Fruit fly (Drosophila melanogaster) whole organism, wandering third instar larva: ENCODE data around the gene klu.
A peak's percentile ranks its signal among the peaks of the same experiment; 100 is the strongest.

Experiments
- Abd-B ChIP-seq: fragments of >200 bp; optimal IDR thresholded peaks from 2 replicates; lab custom pipeline; 2017; ENCODE audit warnings: missing biosample characterization, missing genetic modification characterization
- CG32264 ChIP-seq: fragments of 200-800 bp; sonication (Bioruptor generic); optimal IDR thresholded peaks from 2 replicates; lab custom pipeline; 2016; ENCODE audit warnings: missing biosample characterization, missing genetic modification characterization
- CG9705 ChIP-seq: fragments of 200-800 bp; sonication (Bioruptor generic); optimal IDR thresholded peaks from 2 replicates; lab custom pipeline; 2018; ENCODE audit warnings: missing biosample characterization, mild to moderate bottlenecking, missing genetic modification characterization
- CrebA ChIP-seq: fragments of 200-800 bp; sonication (Bioruptor generic); optimal IDR thresholded peaks from 2 replicates; lab custom pipeline; 2016; ENCODE audit warnings: missing biosample characterization, mild to moderate bottlenecking, missing genetic modification characterization, borderline replicate concordance
- Dfd ChIP-seq: fragments of >200 bp; optimal IDR thresholded peaks from 2 replicates; lab custom pipeline; 2017; ENCODE audit warnings: missing biosample characterization, missing genetic modification characterization
- GATAd ChIP-seq: sonication (Bioruptor generic); optimal IDR thresholded peaks from 2 replicates; lab custom pipeline; 2016; ENCODE audit warnings: missing biosample characterization, missing genetic modification characterization
- HLH106 ChIP-seq: fragments of 200-800 bp; optimal IDR thresholded peaks from 3 replicates; lab custom pipeline; 2019; ENCODE audit warnings: missing biosample characterization, mild to moderate bottlenecking, missing genetic modification characterization, moderate library complexity
- Hnf4 ChIP-seq: fragments of 200-800 bp; sonication (Bioruptor generic); optimal IDR thresholded peaks from 2 replicates; lab custom pipeline; 2016; ENCODE audit warnings: missing biosample characterization, mild to moderate bottlenecking, missing genetic modification characterization
- Hr83 ChIP-seq: fragments of 200-300 bp; sonication (Bioruptor generic); optimal IDR thresholded peaks from 2 replicates; lab custom pipeline; 2016; ENCODE audit warnings: missing biosample characterization, mild to moderate bottlenecking, missing genetic modification characterization, moderate library complexity; ENCODE audit not compliant: poor library complexity, severe bottlenecking
- Jra ChIP-seq: sonication (Bioruptor generic); optimal IDR thresholded peaks from 2 replicates; lab custom pipeline; 2016; ENCODE audit warnings: missing biosample characterization, missing genetic modification characterization
- Mio ChIP-seq: sonication (Bioruptor generic); optimal IDR thresholded peaks from 2 replicates; lab custom pipeline; 2016; ENCODE audit warnings: missing biosample characterization, missing genetic modification characterization
- N ChIP-seq: fragments of >200 bp; optimal IDR thresholded peaks from 2 replicates; lab custom pipeline; 2018; ENCODE audit warnings: missing biosample characterization, missing external identifiers, missing genetic modification characterization
- Rel ChIP-seq, 2 experiments: fragments of 200-800 bp; sonication (Bioruptor generic) in 1 of 2; optimal IDR thresholded peaks; 2 replicates in 1 of 2; 3 replicates in 1 of 2; lab custom pipeline; 2016 to 2019; ENCODE audit warnings: mild to moderate bottlenecking in 2 of 2, missing biosample characterization in 2 of 2, missing genetic modification characterization in 2 of 2, moderate library complexity in 1 of 2
- Sp1 ChIP-seq: fragments of 200-800 bp; sonication (Bioruptor generic); optimal IDR thresholded peaks from 3 replicates; lab custom pipeline; 2019; ENCODE audit warnings: missing biosample characterization, mild to moderate bottlenecking, missing genetic modification characterization, moderate library complexity
- Vsx2 ChIP-seq: fragments of 200-300, 225-300 bp; sonication (Bioruptor generic); optimal IDR thresholded peaks from 2 replicates; lab custom pipeline; 2018; ENCODE audit warnings: missing biosample characterization, missing genetic modification characterization; ENCODE audit not compliant: partially characterized antibody
- br ChIP-seq: fragments of 200-800 bp; sonication (Bioruptor generic); optimal IDR thresholded peaks from 2 replicates; lab custom pipeline; 2016; ENCODE audit warnings: missing biosample characterization, missing genetic modification characterization
- brk ChIP-seq: fragments of 200-800 bp; sonication (Bioruptor generic); optimal IDR thresholded peaks from 2 replicates; lab custom pipeline; 2016; ENCODE audit warnings: missing biosample characterization, mild to moderate bottlenecking, missing genetic modification characterization
- dl ChIP-seq, 2 experiments: fragments of 175-275, 200-275 bp in 1 of 2; fragments of 200-275 bp in 1 of 2; sonication (Bioruptor generic); optimal IDR thresholded peaks; lab custom pipeline; 2018; ENCODE audit warnings: mild to moderate bottlenecking in 2 of 2, missing biosample characterization in 2 of 2, missing genetic modification characterization in 2 of 2, moderate library complexity in 2 of 2; ENCODE audit not compliant: partially characterized antibody in 2 of 2, insufficient read depth in 1 of 2
- dmrt93B ChIP-seq: fragments of 200-800 bp; sonication (Bioruptor generic); optimal IDR thresholded peaks from 2 replicates; lab custom pipeline; 2018; ENCODE audit warnings: missing biosample characterization, mild to moderate bottlenecking, missing genetic modification characterization
- dsf ChIP-seq: sonication (Bioruptor generic); optimal IDR thresholded peaks from 2 replicates; lab custom pipeline; 2016; ENCODE audit warnings: missing biosample characterization, missing genetic modification characterization, borderline replicate concordance
- ey ChIP-seq: fragments of 200-800 bp; sonication (Bioruptor generic); optimal IDR thresholded peaks from 2 replicates; lab custom pipeline; 2016; ENCODE audit warnings: missing biosample characterization, missing genetic modification characterization
- foxo ChIP-seq, 2 experiments: fragments of 200-800 bp; sonication (Bioruptor generic); optimal IDR thresholded peaks; 2 replicates in 1 of 2; 3 replicates in 1 of 2; lab custom pipeline; 2016 to 2017; ENCODE audit warnings: missing biosample characterization in 2 of 2, missing genetic modification characterization in 2 of 2
- fru ChIP-seq: fragments of 200-800 bp; sonication (Bioruptor generic); optimal IDR thresholded peaks from 3 replicates; lab custom pipeline; 2016; ENCODE audit warnings: missing biosample characterization, mild to moderate bottlenecking, missing genetic modification characterization
- h ChIP-seq: fragments of 200-800 bp; sonication (Bioruptor generic); optimal IDR thresholded peaks from 3 replicates; lab custom pipeline; 2016; ENCODE audit warnings: missing biosample characterization, mild to moderate bottlenecking, missing genetic modification characterization
- lola ChIP-seq: fragments of >200 bp; optimal IDR thresholded peaks from 2 replicates; lab custom pipeline; 2017; ENCODE audit warnings: missing biosample characterization, missing genetic modification characterization
- pan ChIP-seq: fragments of >200 bp; optimal IDR thresholded peaks from 2 replicates; lab custom pipeline; 2017
- psq ChIP-seq: fragments of 200-800 bp; sonication (Bioruptor generic); optimal IDR thresholded peaks from 3 replicates; lab custom pipeline; 2017; ENCODE audit warnings: missing biosample characterization, mild to moderate bottlenecking, missing genetic modification characterization, moderate library complexity
- rgr ChIP-seq: fragments of 200-800 bp; sonication (Bioruptor generic); optimal IDR thresholded peaks from 3 replicates; lab custom pipeline; 2016; ENCODE audit warnings: missing biosample characterization, mild to moderate bottlenecking, missing genetic modification characterization
- sage ChIP-seq: fragments of 200-800 bp; sonication (Bioruptor generic); optimal IDR thresholded peaks from 2 replicates; lab custom pipeline; 2016; ENCODE audit warnings: missing biosample characterization, mild to moderate bottlenecking, missing genetic modification characterization
- sv ChIP-seq: fragments of 200-800 bp; sonication (Bioruptor generic); optimal IDR thresholded peaks from 3 replicates; lab custom pipeline; 2016; ENCODE audit warnings: missing biosample characterization, missing genetic modification characterization
- tai ChIP-seq: sonication (Bioruptor generic); optimal IDR thresholded peaks from 2 replicates; lab custom pipeline; 2016; ENCODE audit warnings: missing biosample characterization, missing genetic modification characterization
- woc ChIP-seq: sonication (Bioruptor generic); optimal IDR thresholded peaks from 2 replicates; lab custom pipeline; 2016; ENCODE audit warnings: missing biosample characterization, mild to moderate bottlenecking, missing genetic modification characterization

The klu gene

DNA sequence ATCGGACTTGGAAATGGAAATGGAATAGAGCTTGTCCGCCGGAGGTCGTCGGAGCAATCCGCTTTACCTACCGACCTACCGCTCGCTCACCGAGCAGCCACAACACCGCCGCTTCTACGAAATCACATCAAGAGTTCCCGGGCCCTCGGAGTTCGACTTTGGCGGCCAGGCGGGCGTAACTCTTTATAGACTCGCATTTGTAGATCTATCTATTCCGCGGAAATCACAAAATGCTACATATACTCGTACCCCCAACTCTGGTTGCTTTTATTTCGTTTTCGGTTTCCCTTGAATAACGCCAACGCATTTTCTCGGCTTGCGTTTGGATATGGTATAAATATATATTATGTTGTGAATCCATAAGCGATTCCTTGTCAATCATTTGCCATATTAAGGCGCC, 49.3 kb downstream of the klu start:
- TF ChIP-seq woc (GFP tag; lab: Kevin White, UChicago) (no peak), tai (GFP tag; lab: Kevin White, UChicago) (no peak), Sp1 (no peak), lola (GFP tag; lab: Kevin White, UChicago) (no peak), Mio (GFP tag; lab: Kevin White, UChicago) (no peak), Rel (GFP tag; optimal IDR thresholded peaks at IDR 0.05; lab: Kevin White, UChicago) (no peak), Rel (tag; optimal IDR thresholded peaks at IDR 0.05; lab: Kevin White, UChicago) (no peak), Hnf4 (GFP tag; lab: Kevin White, UChicago) (no peak), br (GFP tag; lab: Kevin White, UChicago) (no peak), foxo (GFP tag; optimal IDR thresholded peaks at IDR 0.05; lab: Kevin White, UChicago) (no peak), Vsx2 (GFP tag; lab: Kevin White, UChicago) (no peak), CG32264 (GFP tag; lab: Kevin White, UChicago) (no peak), dl (GFP tag; optimal IDR thresholded peaks at IDR 0.05; lab: Kevin White, UChicago; ENCODE audit: insufficient read depth in 1 of 2, partially characterized antibody in 2 of 2) (no peak), Dfd (no peak), h (no peak), rgr (GFP tag; lab: Kevin White, UChicago) (no peak), Abd-B (GFP tag; lab: Kevin White, UChicago) (no peak), dmrt93B (GFP tag; lab: Kevin White, UChicago) (no peak), psq (GFP tag; lab: Kevin White, UChicago) (no peak), Hr83 (GFP tag; lab: Kevin White, UChicago) (no peak)

DNA sequence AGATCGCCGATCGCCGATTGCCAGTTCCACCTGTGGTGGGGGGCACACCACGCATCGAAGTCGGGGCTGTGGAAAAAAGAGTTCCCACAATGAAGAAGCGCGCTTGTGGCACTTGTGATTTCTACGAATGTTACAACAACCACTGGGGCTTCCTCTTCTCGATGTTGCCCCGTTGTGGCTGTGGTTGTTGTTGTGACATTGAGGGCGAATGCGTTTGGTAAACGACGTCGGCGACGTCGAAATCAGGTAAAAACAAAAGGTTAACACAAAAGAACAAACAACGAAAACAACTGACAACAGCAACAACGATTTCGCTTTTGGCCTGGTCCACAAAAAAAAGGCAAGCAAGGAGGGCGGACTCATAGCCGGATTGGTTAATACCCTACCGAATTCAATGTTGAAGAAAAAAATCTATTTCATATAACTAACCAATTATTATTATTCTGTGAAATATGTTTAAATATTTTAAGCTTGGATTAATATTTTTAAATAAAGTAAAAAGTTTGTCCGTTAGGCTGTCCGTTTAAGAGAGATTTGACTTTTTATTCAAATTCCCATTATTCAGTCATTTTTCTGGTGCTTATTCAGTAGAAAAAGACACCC, 50.2 kb downstream of the klu start:
- TF ChIP-seq psq (GFP tag; lab: Kevin White, UChicago) (peak; percentile 13), woc (GFP tag; lab: Kevin White, UChicago) (peak; percentile 12), h (peak; percentile 24), foxo (GFP tag; optimal IDR thresholded peaks at IDR 0.05; lab: Kevin White, UChicago) (peak in 1 of 2 experiments; percentile 20), HLH106 (tag; lab: Kevin White, UChicago) (peak; percentile 18), lola (GFP tag; lab: Kevin White, UChicago) (no peak), sv (GFP tag; lab: Kevin White, UChicago) (no peak), Sp1 (peak; percentile 22), rgr (GFP tag; lab: Kevin White, UChicago) (no peak)

DNA sequence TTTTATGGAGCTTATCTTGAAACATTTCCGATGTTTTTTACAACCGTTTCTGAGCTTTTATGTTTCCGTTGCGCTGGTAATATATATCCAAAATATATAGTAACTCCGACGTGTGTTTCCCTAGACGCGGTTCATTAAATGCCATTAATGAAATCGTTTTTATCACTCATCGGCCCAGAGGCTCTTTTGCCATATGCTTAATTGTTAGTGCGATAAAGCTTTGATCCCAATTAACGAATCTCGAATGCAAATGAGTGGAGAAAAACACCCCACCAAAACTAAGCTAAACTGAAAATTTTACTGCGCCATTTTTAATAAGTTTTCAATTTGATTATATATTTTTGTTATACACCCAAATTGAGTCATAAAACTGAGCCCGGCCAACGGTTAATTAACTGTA, 51.1 kb downstream of the klu start:
- TF ChIP-seq brk (GFP tag; lab: Kevin White, UChicago) (no peak), fru (GFP tag; lab: Kevin White, UChicago) (no peak), Jra (GFP tag; lab: Kevin White, UChicago) (no peak), CrebA (GFP tag; lab: Kevin White, UChicago) (no peak), N (GFP tag; lab: Kevin White, UChicago) (no peak), dl (GFP tag; optimal IDR thresholded peaks at IDR 0.05; lab: Kevin White, UChicago; ENCODE audit: insufficient read depth in 1 of 2, partially characterized antibody in 2 of 2) (no peak), sv (GFP tag; lab: Kevin White, UChicago) (no peak), woc (GFP tag; lab: Kevin White, UChicago) (no peak), br (GFP tag; lab: Kevin White, UChicago) (no peak), dsf (GFP tag; lab: Kevin White, UChicago) (no peak), pan (no peak), ey (GFP tag; lab: Kevin White, UChicago) (no peak), Mio (GFP tag; lab: Kevin White, UChicago) (no peak), h (no peak), sage (GFP tag; lab: Kevin White, UChicago) (no peak), GATAd (GFP tag; lab: Kevin White, UChicago) (no peak), CG9705 (GFP tag; lab: Kevin White, UChicago) (no peak)

DNA sequence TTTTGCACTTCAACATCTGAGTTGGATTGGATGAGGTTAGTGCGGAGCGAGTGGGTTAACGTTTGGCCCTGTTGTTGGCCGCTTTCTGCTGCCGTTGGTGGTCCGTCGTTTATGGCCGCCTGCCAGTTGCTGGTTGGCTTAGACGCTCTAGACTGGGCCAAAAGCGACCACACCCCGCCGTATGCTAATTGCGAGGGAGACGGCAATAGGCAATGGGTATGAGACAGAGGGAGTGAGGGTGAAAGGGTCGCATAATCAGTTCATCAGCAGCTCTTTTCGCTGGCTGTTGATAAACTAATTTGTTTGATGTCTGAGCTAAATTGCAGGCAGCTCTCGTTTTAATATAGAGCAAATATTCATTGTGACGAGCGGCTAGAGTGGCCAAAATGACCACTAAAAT, 52.4 kb downstream of the klu start:
- TF ChIP-seq pan (no peak), CrebA (GFP tag; lab: Kevin White, UChicago) (no peak), dl (GFP tag; optimal IDR thresholded peaks at IDR 0.05; lab: Kevin White, UChicago; ENCODE audit: insufficient read depth in 1 of 2, partially characterized antibody in 2 of 2) (no peak)
- TF ChIP-seq, all 38 proteins: peak for 0
